Worm (Caenorhabditis elegans) whole organism, late embryonic: ENCODE data around the gene R08F11.1.

Source experiments
- C38D4.7 ChIP-seq: fragments of 200-800 bp; sonication (Bioruptor generic); optimal IDR thresholded peaks from 2 replicates; lab custom pipeline; 2018; ENCODE audit warnings: mild to moderate bottlenecking, missing genetic modification characterization, moderate library complexity, missing compliant biosample characterization
- K02D7.2 ChIP-seq: sonication (generic microtip); optimal IDR thresholded peaks from 2 replicates; lab custom pipeline; 2017; ENCODE audit warnings: mild to moderate bottlenecking, missing genetic modification characterization, missing compliant biosample characterization
- K09A11.1 ChIP-seq: sonication (generic microtip); optimal IDR thresholded peaks from 2 replicates; lab custom pipeline; 2017; ENCODE audit warnings: antibody characterized with exemption, mild to moderate bottlenecking, missing genetic modification characterization, missing compliant biosample characterization; ENCODE audit not compliant: insufficient read depth
- T23F11.4 ChIP-seq: fragments of 200-800 bp; sonication (Bioruptor generic); optimal IDR thresholded peaks from 2 replicates; lab custom pipeline; 2018; ENCODE audit warnings: mild to moderate bottlenecking, missing genetic modification characterization, missing compliant biosample characterization
- Y22D7AL.16 ChIP-seq: sonication (generic microtip); optimal IDR thresholded peaks from 2 replicates; lab custom pipeline; 2016; ENCODE audit warnings: missing genetic modification characterization, missing compliant biosample characterization
- ceh-14 ChIP-seq: sonication (generic microtip); optimal IDR thresholded peaks from 2 replicates; lab custom pipeline; 2016; ENCODE audit warnings: missing genotype, missing genetic modification characterization, missing compliant biosample characterization
- ceh-18 ChIP-seq: sonication (generic microtip); optimal IDR thresholded peaks from 2 replicates; lab custom pipeline; 2016; ENCODE audit warnings: missing genetic modification characterization, missing compliant biosample characterization
- ceh-19 ChIP-seq: fragments of 200-800 bp; sonication (Bioruptor generic); optimal IDR thresholded peaks from 2 replicates; lab custom pipeline; 2018; ENCODE audit warnings: mild to moderate bottlenecking, missing genetic modification characterization, missing compliant biosample characterization
- ceh-2 ChIP-seq: sonication (generic microtip); optimal IDR thresholded peaks from 2 replicates; lab custom pipeline; 2016; ENCODE audit warnings: missing genotype, missing genetic modification characterization, missing compliant biosample characterization
- ceh-22 ChIP-seq: sonication (generic microtip); optimal IDR thresholded peaks from 2 replicates; lab custom pipeline; 2017; ENCODE audit warnings: missing biosample characterization, missing genetic modification characterization
- ceh-30 ChIP-seq: fragments of 150-350 bp; optimal IDR thresholded peaks from 2 replicates; lab custom pipeline; 2014; ENCODE audit warnings: missing biosample characterization, missing genetic modification characterization
- ceh-31 ChIP-seq: sonication (generic microtip); optimal IDR thresholded peaks from 2 replicates; lab custom pipeline; 2016; ENCODE audit warnings: missing genetic modification characterization, missing compliant biosample characterization
- ceh-45 ChIP-seq: fragments of 200-800 bp; sonication (Bioruptor generic); IDR thresholded peaks from 2 replicates; pipeline ENCODE4 v1.3.6; 2022; ENCODE audit warnings: missing genetic modification reagents, missing genetic modification characterization, missing compliant biosample characterization
- ceh-48 ChIP-seq: sonication (generic microtip); optimal IDR thresholded peaks from 2 replicates; lab custom pipeline; 2016; ENCODE audit warnings: missing genetic modification characterization, inconsistent platforms, missing compliant biosample characterization
- ceh-6 ChIP-seq: fragments of 200-800 bp; sonication (Bioruptor generic); optimal IDR thresholded peaks from 2 replicates; lab custom pipeline; 2018; ENCODE audit warnings: mild to moderate bottlenecking, missing genetic modification characterization, missing compliant biosample characterization
- ceh-9 ChIP-seq: sonication (generic microtip); optimal IDR thresholded peaks from 2 replicates; lab custom pipeline; 2016; ENCODE audit warnings: mild to moderate bottlenecking, missing genetic modification characterization, inconsistent platforms, missing compliant biosample characterization
- che-1 ChIP-seq: sonication (generic microtip); optimal IDR thresholded peaks from 2 replicates; lab custom pipeline; 2016; ENCODE audit warnings: mild to moderate bottlenecking, missing genetic modification characterization, missing compliant biosample characterization
- dve-1 ChIP-seq: sonication (generic microtip); optimal IDR thresholded peaks from 2 replicates; lab custom pipeline; 2017; ENCODE audit warnings: antibody characterized with exemption, mild to moderate bottlenecking, missing genetic modification characterization, missing compliant biosample characterization
- elt-4 ChIP-seq: sonication (generic microtip); optimal IDR thresholded peaks from 2 replicates; lab custom pipeline; 2016; ENCODE audit warnings: missing genetic modification characterization, missing compliant biosample characterization
- fax-1 ChIP-seq: sonication (generic microtip); optimal IDR thresholded peaks from 2 replicates; lab custom pipeline; 2016; ENCODE audit warnings: missing genotype, missing genetic modification characterization, missing compliant biosample characterization
- fkh-10 ChIP-seq: fragments of 150-350 bp; optimal IDR thresholded peaks from 2 replicates; lab custom pipeline; 2014; ENCODE audit warnings: missing biosample characterization, missing genetic modification reagents, missing genetic modification characterization
- fkh-6 ChIP-seq: sonication (generic microtip); optimal IDR thresholded peaks from 2 replicates; lab custom pipeline; 2016; ENCODE audit warnings: missing genetic modification characterization, missing compliant biosample characterization
- gmeb-2 ChIP-seq: sonication (generic microtip); optimal IDR thresholded peaks from 2 replicates; lab custom pipeline; 2016; ENCODE audit warnings: missing genetic modification characterization, inconsistent platforms, missing compliant biosample characterization
- hlh-30 ChIP-seq: sonication (generic microtip); optimal IDR thresholded peaks from 2 replicates; lab custom pipeline; 2017; ENCODE audit warnings: antibody characterized with exemption, missing genetic modification characterization, missing compliant biosample characterization; ENCODE audit not compliant: insufficient read depth
- hlh-6 ChIP-seq: sonication (generic microtip); optimal IDR thresholded peaks from 2 replicates; lab custom pipeline; 2016; ENCODE audit warnings: missing genotype, missing genetic modification characterization, missing compliant biosample characterization
- lim-6 ChIP-seq: sonication (generic microtip); optimal IDR thresholded peaks from 2 replicates; lab custom pipeline; 2016; ENCODE audit warnings: missing genetic modification characterization, missing compliant biosample characterization
- lin-11 ChIP-seq: fragments of 200-800 bp; sonication (Bioruptor generic); optimal IDR thresholded peaks from 2 replicates; lab custom pipeline; 2018; ENCODE audit warnings: mild to moderate bottlenecking, missing genetic modification characterization, missing compliant biosample characterization
- mec-3 ChIP-seq: sonication (generic microtip); optimal IDR thresholded peaks from 2 replicates; lab custom pipeline; 2016; ENCODE audit warnings: borderline replicate concordance, missing genetic modification characterization, missing compliant biosample characterization
- nfya-1 ChIP-seq: sonication (generic microtip); optimal IDR thresholded peaks from 2 replicates; lab custom pipeline; 2017; ENCODE audit warnings: missing genetic modification characterization, mild to moderate bottlenecking, missing compliant biosample characterization, antibody characterized with exemption, moderate library complexity
- nhr-11 ChIP-seq: fragments of 150-350 bp; optimal IDR thresholded peaks from 2 replicates; lab custom pipeline; 2014; ENCODE audit warnings: missing biosample characterization, missing genetic modification characterization
- nhr-232 ChIP-seq: sonication (generic microtip); optimal IDR thresholded peaks from 2 replicates; lab custom pipeline; 2016; ENCODE audit warnings: missing genetic modification characterization, missing compliant biosample characterization
- npax-4 ChIP-seq: sonication (generic microtip); optimal IDR thresholded peaks from 2 replicates; lab custom pipeline; 2016; ENCODE audit warnings: missing genetic modification characterization, missing compliant biosample characterization
- odd-2 ChIP-seq: sonication (generic microtip); optimal IDR thresholded peaks from 2 replicates; lab custom pipeline; 2017; ENCODE audit warnings: antibody characterized with exemption, mild to moderate bottlenecking, missing genetic modification characterization, missing compliant biosample characterization
- pag-3 ChIP-seq: sonication (generic microtip); optimal IDR thresholded peaks from 2 replicates; lab custom pipeline; 2016; ENCODE audit warnings: missing compliant biosample characterization, missing genetic modification characterization, borderline replicate concordance
- pat-9 ChIP-seq: fragments of 200-800 bp; sonication (Bioruptor generic); optimal IDR thresholded peaks from 2 replicates; lab custom pipeline; 2018; ENCODE audit warnings: mild to moderate bottlenecking, missing genetic modification characterization, moderate library complexity, missing compliant biosample characterization
- pros-1 ChIP-seq: fragments of 150-350 bp; optimal IDR thresholded peaks from 2 replicates; lab custom pipeline; 2014; ENCODE audit warnings: missing biosample characterization, missing genetic modification reagents, missing genetic modification characterization
- ref-2 ChIP-seq: sonication (generic microtip); optimal IDR thresholded peaks from 2 replicates; lab custom pipeline; 2016; ENCODE audit warnings: missing genetic modification characterization, missing compliant biosample characterization
- tbx-2 ChIP-seq: sonication (generic microtip); optimal IDR thresholded peaks from 2 replicates; lab custom pipeline; 2016; ENCODE audit warnings: missing genetic modification characterization, missing compliant biosample characterization
- tbx-7 ChIP-seq: sonication (generic microtip); optimal IDR thresholded peaks from 2 replicates; lab custom pipeline; 2016; ENCODE audit warnings: missing genotype, missing genetic modification characterization, missing compliant biosample characterization
- unc-3 ChIP-seq, 2 experiments: fragments of 200-800 bp in 1 of 2; sonication (Bioruptor generic) in 1 of 2; sonication (generic microtip) in 1 of 2; conservative IDR thresholded peaks in 1 of 2; optimal IDR thresholded peaks in 1 of 2; 2 replicates each; pipeline versions ENCODE4 v1.3.6 to Lab custom; 2016 to 2022; ENCODE audit warnings: missing compliant biosample characterization in 2 of 2, missing genetic modification characterization in 2 of 2, missing genetic modification reagents in 1 of 2
- unc-55 ChIP-seq: sonication (generic microtip); optimal IDR thresholded peaks from 2 replicates; lab custom pipeline; 2017; ENCODE audit warnings: missing biosample characterization, missing genetic modification reagents, missing genetic modification characterization
- zip-5 ChIP-seq: sonication (generic microtip); optimal IDR thresholded peaks from 2 replicates; lab custom pipeline; 2016; ENCODE audit warnings: missing genetic modification characterization, missing compliant biosample characterization
- ztf-16 ChIP-seq: sonication (generic microtip); optimal IDR thresholded peaks from 2 replicates; lab custom pipeline; 2017; ENCODE audit warnings: missing genetic modification characterization, missing compliant biosample characterization

R08F11.1 gene

DNA sequence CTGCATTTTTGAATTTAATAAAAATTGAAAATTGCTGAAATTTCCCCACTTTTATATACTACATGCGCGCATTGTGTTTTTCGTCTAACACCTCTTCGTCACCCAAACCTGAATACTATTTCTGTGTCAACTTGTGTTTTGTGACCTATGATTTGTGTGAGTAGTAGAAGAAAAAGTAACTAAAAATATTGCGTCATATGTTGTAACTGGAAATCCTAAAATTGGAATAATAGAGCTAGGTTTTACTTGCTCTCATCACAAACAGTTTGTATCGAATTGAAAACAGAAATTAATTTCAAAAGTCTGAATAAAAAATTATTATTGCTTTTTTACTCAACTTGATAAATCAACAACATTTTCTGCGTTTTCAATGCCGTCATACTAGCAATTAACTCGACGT, 21.5 kb upstream of the R08F11.1 start, which contains the start of gene R08F11.4:
TSS of gene R08F11.4 (minus strand) at position 29 of the 400 bp plus-strand sequence.
- TF ChIP-seq lin-11 (tag; lab: Kevin White, UChicago): no peak
- no peak for TF ChIP-seq dve-1 (tag; lab: Kevin White, UChicago)
- TF ChIP-seq mec-3 (tag; lab: Kevin White, UChicago): no peak
- no peak for TF ChIP-seq lim-6 (tag; lab: Kevin White, UChicago)
- no peak for TF ChIP-seq odd-2
- no peak for TF ChIP-seq fax-1 (tag; lab: Kevin White, UChicago)
- no peak for TF ChIP-seq nfya-1 (tag; lab: Kevin White, UChicago)
- TF ChIP-seq nhr-232 (tag; lab: Kevin White, UChicago): no peak
- TF ChIP-seq ceh-19 (GFP tag; lab: Kevin White, UChicago): no peak
- TF ChIP-seq Y22D7AL.16 (tag; lab: Kevin White, UChicago): no peak
- no peak for TF ChIP-seq elt-4 (tag; lab: Kevin White, UChicago)
- no peak for TF ChIP-seq ceh-2
- no peak for TF ChIP-seq ceh-48 (tag; lab: Kevin White, UChicago)
- no peak for TF ChIP-seq ztf-16
- no peak for TF ChIP-seq ceh-9 (tag; lab: Kevin White, UChicago)
- no peak for TF ChIP-seq pat-9 (tag; lab: Kevin White, UChicago)
- TF ChIP-seq ceh-6 (GFP tag; lab: Kevin White, UChicago): no peak
- no peak for TF ChIP-seq K09A11.1 (tag; lab: Kevin White, UChicago)
- no peak for TF ChIP-seq ref-2
- TF ChIP-seq ceh-45 (GFP tag; lab: Robert Waterston, UW): no peak

DNA sequence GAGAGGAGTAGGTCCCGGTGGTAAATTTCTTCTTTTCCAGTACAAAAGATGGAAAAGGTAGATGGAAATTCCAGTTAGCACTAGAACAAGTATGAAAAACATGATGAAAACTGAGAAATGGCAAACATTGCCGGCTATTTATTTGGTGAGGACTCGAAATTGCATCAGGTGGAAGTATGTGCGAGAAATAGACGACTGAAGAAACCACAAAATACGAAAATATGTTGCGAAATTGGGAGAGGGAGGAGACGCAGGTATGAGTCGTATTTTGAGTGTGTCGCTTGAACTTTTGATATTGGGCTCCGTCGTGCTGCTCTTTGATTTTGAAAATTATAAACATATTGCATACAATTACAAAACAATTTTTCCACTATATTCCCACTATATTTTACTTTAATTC, 19.3 kb upstream of the R08F11.1 start, which contains the start of gene cyp-33C8:
TSS of gene cyp-33C8 (minus strand) at position 200 of the 400 bp plus-strand sequence.
- TF ChIP-seq ceh-30 (tag; lab: Kevin White, UChicago) (no peak), ceh-45 (GFP tag; lab: Robert Waterston, UW) (no peak), fkh-10 (no peak), hlh-30 (tag; lab: Kevin White, UChicago) (no peak), ztf-16 (no peak), tbx-7 (tag; lab: Kevin White, UChicago) (no peak), ceh-18 (no peak), nhr-11 (tag; lab: Kevin White, UChicago) (no peak), tbx-2 (tag; lab: Kevin White, UChicago) (no peak), Y22D7AL.16 (tag; lab: Kevin White, UChicago) (no peak), C38D4.7 (GFP tag; lab: Kevin White, UChicago) (no peak), ceh-14 (tag; lab: Kevin White, UChicago) (no peak), lin-11 (tag; lab: Kevin White, UChicago) (no peak), fax-1 (tag; lab: Kevin White, UChicago) (no peak), fkh-6 (tag; lab: Kevin White, UChicago) (no peak), unc-55 (GFP tag; lab: Kevin White, UChicago) (no peak)

DNA sequence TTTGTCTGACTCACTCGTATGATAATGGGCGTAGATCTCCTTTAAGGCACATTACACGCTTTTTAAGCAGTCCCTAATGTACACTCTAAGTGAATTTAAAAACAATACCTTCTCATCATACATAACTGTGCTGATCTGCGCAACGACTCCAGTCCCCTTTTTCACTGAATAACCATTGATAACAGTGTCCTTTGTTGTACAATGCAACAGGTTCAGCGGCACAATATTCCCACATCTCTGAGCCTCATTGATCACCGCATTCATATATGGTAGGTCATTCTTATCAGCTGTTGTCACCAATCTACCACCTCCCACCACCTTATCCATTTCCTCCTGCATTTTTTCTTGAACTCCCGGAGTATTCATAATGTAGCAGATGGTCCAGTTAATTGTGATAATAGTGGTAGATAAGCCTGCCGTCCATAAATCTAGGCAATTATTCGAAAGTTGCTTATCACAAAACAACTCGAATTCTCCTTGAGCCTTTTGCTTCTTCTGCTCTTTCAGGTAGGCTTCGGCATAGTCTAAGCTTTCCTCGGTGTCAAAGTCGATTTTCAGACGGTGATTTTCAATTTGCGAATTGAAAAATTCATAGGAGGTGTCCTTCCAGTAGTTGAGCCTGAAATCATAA, 17.9 kb upstream of the R08F11.1 start:
- TF ChIP-seq ceh-9 (tag; lab: Kevin White, UChicago): no peak
- TF ChIP-seq pat-9 (tag; lab: Kevin White, UChicago): no peak

DNA sequence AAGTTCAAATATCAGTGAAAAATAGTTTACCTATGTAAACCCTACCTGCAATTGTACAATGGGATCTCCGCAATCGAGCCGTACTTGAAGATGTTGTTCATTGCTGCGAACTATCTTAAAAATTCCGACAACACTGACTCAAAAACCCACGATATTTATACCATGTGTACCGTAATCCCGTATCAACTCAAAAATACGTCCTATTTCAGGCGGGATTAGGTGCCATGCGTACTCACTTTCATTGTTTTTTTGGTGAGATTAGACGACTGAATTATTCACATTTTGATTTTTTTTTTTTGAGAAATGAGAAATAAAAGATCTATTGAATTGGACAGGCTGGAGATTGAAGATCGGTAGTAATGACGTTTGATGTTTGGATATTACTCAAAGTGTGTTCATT, 16.4 kb upstream of the R08F11.1 start, which contains the start of gene srt-30:
TSS of gene srt-30 (minus strand) at position 101 of the 400 bp plus-strand sequence.
- TF ChIP-seq zip-5 (tag; lab: Kevin White, UChicago) (no peak), gmeb-2 (tag; lab: Kevin White, UChicago) (no peak), unc-3 (GFP tag; conservative IDR thresholded peaks at IDR 0.05; lab: Robert Waterston, UW) (no peak), unc-3 (tag; optimal IDR thresholded peaks at IDR 0.05; lab: Kevin White, UChicago) (no peak), ceh-30 (tag; lab: Kevin White, UChicago) (no peak), T23F11.4 (no peak), pat-9 (tag; lab: Kevin White, UChicago) (no peak), K02D7.2 (no peak), pros-1 (tag; lab: Kevin White, UChicago) (no peak), npax-4 (tag; lab: Kevin White, UChicago) (no peak), pag-3 (no peak), ceh-2 (no peak), ceh-22 (no peak), ceh-48 (tag; lab: Kevin White, UChicago) (no peak), K09A11.1 (tag; lab: Kevin White, UChicago) (no peak), ceh-31 (tag; lab: Kevin White, UChicago) (no peak), che-1 (tag; lab: Kevin White, UChicago) (no peak), Y22D7AL.16 (tag; lab: Kevin White, UChicago) (no peak), hlh-6 (no peak)
- TF ChIP-seq, all 69 proteins: peak for 0
